Fruit fly (Drosophila melanogaster) whole organism, adult: ENCODE results near the gene Sfp96F.

Source experiments
- CG11617 ChIP-seq: fragments of 200-800 bp; sonication (Bioruptor generic); optimal IDR thresholded peaks from 2 replicates; lab custom pipeline; 2017; ENCODE audit warnings: mild to moderate bottlenecking, missing biosample characterization, missing genetic modification reagents, missing genetic modification characterization
- CG12768 ChIP-seq: fragments of 200-800 bp; sonication (Bioruptor generic); optimal IDR thresholded peaks from 2 replicates; lab custom pipeline; 2017; ENCODE audit warnings: missing biosample characterization, missing genetic modification characterization, mild to moderate bottlenecking, moderate library complexity, missing genetic modification reagents
- CG14711 ChIP-seq: fragments of 200-800 bp; sonication (Bioruptor generic); optimal IDR thresholded peaks from 2 replicates; lab custom pipeline; 2018; ENCODE audit warnings: missing biosample characterization, mild to moderate bottlenecking, missing genetic modification characterization, moderate library complexity
- CG1620 ChIP-seq: fragments of 200-800 bp; sonication (Bioruptor generic); optimal IDR thresholded peaks from 2 replicates; lab custom pipeline; 2016; ENCODE audit warnings: missing biosample characterization, missing genetic modification characterization
- CG33017 ChIP-seq: fragments of 200-800 bp; sonication (Bioruptor generic); optimal IDR thresholded peaks from 2 replicates; lab custom pipeline; 2018; ENCODE audit warnings: missing biosample characterization, mild to moderate bottlenecking, missing genetic modification characterization, moderate library complexity
- CG5204 ChIP-seq: fragments of 200-800 bp; sonication (Bioruptor generic); optimal IDR thresholded peaks from 2 replicates; lab custom pipeline; 2016; ENCODE audit warnings: missing biosample characterization, missing genetic modification characterization
- CG7045 ChIP-seq: fragments of 200-800 bp; sonication (Bioruptor generic); optimal IDR thresholded peaks from 2 replicates; lab custom pipeline; 2017; ENCODE audit warnings: missing biosample characterization, mild to moderate bottlenecking, missing genetic modification characterization
- CG7101 ChIP-seq: fragments of 200-800 bp; sonication (Bioruptor generic); optimal IDR thresholded peaks from 2 replicates; lab custom pipeline; 2018; ENCODE audit warnings: missing biosample characterization, mild to moderate bottlenecking, missing genetic modification characterization, moderate library complexity
- Clk ChIP-seq: fragments of 200-800 bp; sonication (Bioruptor generic); optimal IDR thresholded peaks from 2 replicates; lab custom pipeline; 2017; ENCODE audit warnings: missing biosample characterization, missing genetic modification characterization
- Crg-1 ChIP-seq: fragments of 200-800 bp; sonication (Bioruptor generic); optimal IDR thresholded peaks from 2 replicates; lab custom pipeline; 2016; ENCODE audit warnings: missing biosample characterization, missing genetic modification characterization
- Hr96 ChIP-seq: fragments of 200-800 bp; sonication (Bioruptor generic); optimal IDR thresholded peaks from 2 replicates; lab custom pipeline; 2016; ENCODE audit warnings: missing biosample characterization, missing genetic modification characterization
- Mnt ChIP-seq: fragments of 200-800 bp; sonication (Bioruptor generic); optimal IDR thresholded peaks from 2 replicates; lab custom pipeline; 2016; ENCODE audit warnings: missing biosample characterization, mild to moderate bottlenecking, missing genetic modification characterization
- bab1 ChIP-seq: fragments of 200-800 bp; sonication (Bioruptor generic); optimal IDR thresholded peaks from 3 replicates; lab custom pipeline; 2019; ENCODE audit warnings: missing biosample characterization, mild to moderate bottlenecking, missing genetic modification characterization, moderate library complexity
- cnc ChIP-seq, 2 experiments: fragments of >200 bp; optimal IDR thresholded peaks; 2 replicates each; lab custom pipeline; 2017
- kay ChIP-seq: fragments of 200-800 bp; sonication (Bioruptor generic); peaks from one replicate; lab custom pipeline; 2016; ENCODE audit warnings: missing biosample characterization, missing genetic modification characterization, borderline replicate concordance
- ovo ChIP-seq: fragments of 200-800 bp; sonication (Bioruptor generic); optimal IDR thresholded peaks from 2 replicates; lab custom pipeline; 2016; ENCODE audit warnings: missing biosample characterization, missing genetic modification characterization
- pad ChIP-seq: fragments of 200-800 bp; sonication (Bioruptor generic); optimal IDR thresholded peaks from 3 replicates; lab custom pipeline; 2017; ENCODE audit warnings: missing biosample characterization, missing genetic modification characterization, mild to moderate bottlenecking, moderate library complexity, missing genetic modification reagents
- tj ChIP-seq: fragments of 200-800 bp; sonication (Bioruptor generic); optimal IDR thresholded peaks from 3 replicates; lab custom pipeline; 2017; ENCODE audit warnings: missing biosample characterization, mild to moderate bottlenecking, missing genetic modification characterization, moderate library complexity
- toe ChIP-seq: fragments of 200-800 bp; sonication (Bioruptor generic); optimal IDR thresholded peaks from 2 replicates; lab custom pipeline; 2016; ENCODE audit warnings: missing biosample characterization, missing genetic modification characterization

The Sfp96F gene

DNA sequence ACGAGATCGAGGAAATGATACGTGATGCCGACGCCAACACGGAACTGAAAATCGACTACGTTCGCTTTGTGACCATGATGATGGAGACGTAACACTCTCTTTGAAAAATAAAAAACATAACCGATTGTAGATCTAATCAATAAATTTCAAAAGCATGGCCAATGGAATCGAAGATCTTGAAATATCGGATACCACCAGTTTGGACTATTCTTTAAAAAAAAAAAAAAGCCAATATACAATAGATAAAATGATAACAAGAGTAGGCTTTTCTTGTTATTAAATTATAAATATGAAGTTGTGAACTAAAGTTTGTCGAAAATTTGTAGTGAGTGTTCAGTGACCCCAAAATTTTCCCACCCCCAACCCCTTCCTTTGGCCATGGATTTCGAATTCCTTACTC is 18.4 kb downstream of the Sfp96F start, which contains the start of the genes Acam and CG17770:
Gene Acam (plus strand): TSS at position 301 of the 400 bp plus-strand sequence.
Gene CG17770 (plus strand): TSS at position 301 of the 400 bp plus-strand sequence.
- no peak for TF ChIP-seq Crg-1 (GFP tag; lab: Kevin White, UChicago)
- no peak for TF ChIP-seq Hr96 (GFP tag; lab: Kevin White, UChicago)
- TF ChIP-seq Clk, result no peak
- TF ChIP-seq CG7101 (tag; lab: Kevin White, UChicago), result no peak
- TF ChIP-seq CG1620 (GFP tag; lab: Kevin White, UChicago), result no peak
- TF ChIP-seq CG14711 (tag; lab: Kevin White, UChicago), result no peak

DNA sequence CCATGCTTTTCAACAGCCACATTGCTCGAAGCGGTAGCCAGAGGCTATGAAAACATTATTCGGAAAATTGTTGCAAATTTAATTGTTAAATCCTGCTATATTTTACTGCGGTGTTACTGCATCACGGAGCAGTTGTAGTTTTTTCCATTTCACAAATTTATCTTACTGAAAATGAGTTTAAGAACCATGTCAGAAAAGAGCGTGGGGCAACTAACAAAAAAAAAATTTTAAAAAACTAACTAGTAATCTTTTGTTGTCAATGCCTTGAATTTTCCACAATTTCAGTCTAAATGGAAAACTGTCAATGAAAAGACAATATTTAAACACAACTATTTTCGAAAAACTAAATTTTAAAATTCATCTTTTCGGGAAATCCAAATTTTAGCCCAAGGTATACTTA is 19.2 kb downstream of the Sfp96F start, which contains the start of gene CG5024:
Gene CG5024 (plus strand): TSS at position 301 of the 400 bp plus-strand sequence.
- TF ChIP-seq bab1 (GFP tag; lab: Kevin White, UChicago), result no peak
- TF ChIP-seq toe, result no peak
- TF ChIP-seq tj (GFP tag; lab: Kevin White, UChicago), result no peak
- TF ChIP-seq CG5204 (GFP tag; lab: Kevin White, UChicago), result no peak
- no peak for TF ChIP-seq Mnt
- no peak for TF ChIP-seq CG7101 (tag; lab: Kevin White, UChicago)
- TF ChIP-seq pad (GFP tag; lab: Kevin White, UChicago), result no peak
- no peak for TF ChIP-seq Crg-1 (GFP tag; lab: Kevin White, UChicago)
- no peak for TF ChIP-seq kay (GFP tag; lab: Kevin White, UChicago)

DNA sequence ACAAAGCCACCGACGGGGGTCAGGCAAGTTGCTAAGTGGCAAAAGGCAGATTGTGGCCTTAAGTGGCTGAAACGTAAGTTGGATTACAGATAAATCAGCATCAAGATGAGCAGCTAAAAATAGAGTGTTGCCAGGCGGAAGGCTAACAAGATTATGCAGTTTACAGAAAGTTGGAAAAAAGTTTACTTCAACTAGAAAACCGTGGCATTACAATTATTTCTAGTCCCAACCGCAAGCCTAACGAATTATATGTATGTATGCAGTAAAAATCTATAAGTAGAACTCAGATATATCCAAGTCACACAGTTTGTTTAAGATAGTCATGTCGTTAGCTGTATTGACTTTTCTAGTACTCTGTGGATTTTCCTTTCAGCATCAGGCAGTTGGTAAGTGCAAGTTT is 23.9 kb downstream of the Sfp96F start, which contains the start of gene BG642167:
Gene BG642167 (plus strand): TSS at position 301 of the 400 bp plus-strand sequence.
- no peak for TF ChIP-seq cnc (optimal IDR thresholded peaks at IDR 0.05; lab: Kevin White, UChicago)
- TF ChIP-seq CG7045, result no peak
- no peak for TF ChIP-seq CG33017
- TF ChIP-seq ovo (GFP tag; lab: Kevin White, UChicago), result no peak
- no peak for TF ChIP-seq CG11617 (GFP tag; lab: Kevin White, UChicago)
- TF ChIP-seq CG12768, result no peak
- no peak for TF ChIP-seq kay (GFP tag; lab: Kevin White, UChicago)
- TF ChIP-seq toe, result no peak
- TF ChIP-seq Hr96 (GFP tag; lab: Kevin White, UChicago), result no peak
- TF ChIP-seq Clk, result no peak
- TF ChIP-seq pad (GFP tag; lab: Kevin White, UChicago), result no peak
- TF ChIP-seq CG7101 (tag; lab: Kevin White, UChicago), result no peak
- TF ChIP-seq Mnt, result no peak

DNA sequence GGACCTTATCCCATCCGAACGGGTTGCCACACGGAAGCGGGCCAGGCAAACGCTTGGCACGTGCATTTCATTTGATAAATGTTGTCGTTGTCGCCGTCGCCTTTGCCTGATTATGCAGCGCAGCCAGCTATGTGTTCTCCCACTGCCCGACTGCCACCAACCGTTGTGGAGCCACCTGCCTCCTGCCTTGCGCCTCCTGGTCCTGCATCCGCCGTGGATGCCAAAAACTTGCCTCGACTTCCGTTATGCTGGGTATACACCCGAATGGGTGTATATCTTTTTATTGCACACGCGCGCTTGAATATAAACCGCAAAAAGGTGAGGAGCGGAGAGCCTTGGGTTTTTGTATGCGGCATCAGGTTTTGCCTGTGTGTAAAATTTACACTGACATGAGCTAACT is 38.2 kb downstream of the Sfp96F start:
- TF ChIP-seq Hr96 (GFP tag; lab: Kevin White, UChicago) (no peak), pad (GFP tag; lab: Kevin White, UChicago) (no peak)

DNA sequence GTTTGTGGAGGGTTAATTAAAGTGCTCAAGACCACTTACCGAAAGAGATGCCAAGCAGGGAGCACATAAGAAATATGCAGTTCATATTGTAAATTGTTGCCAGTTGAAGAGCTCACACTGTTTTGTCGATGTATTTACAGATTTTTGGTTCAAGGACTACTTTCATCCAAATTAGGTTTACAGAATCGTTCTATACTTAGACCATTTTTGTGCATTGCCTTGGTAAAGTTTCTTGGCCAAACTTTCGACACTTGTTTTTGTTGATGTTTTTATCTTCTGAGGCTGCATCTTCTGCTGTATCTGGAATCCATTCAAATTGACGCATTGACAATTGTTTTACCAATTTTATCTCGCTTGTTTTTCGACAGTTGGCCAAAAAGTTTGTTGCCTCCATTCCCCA is 39.7 kb downstream of the Sfp96F start, which contains the start of gene CG31093:
Gene CG31093 (minus strand): TSS at position 101 of the 400 bp plus-strand sequence.
- TF ChIP-seq cnc (optimal IDR thresholded peaks at IDR 0.05; lab: Kevin White, UChicago) (no peak), Hr96 (GFP tag; lab: Kevin White, UChicago) (no peak), toe (no peak), kay (GFP tag; lab: Kevin White, UChicago) (no peak), CG7101 (tag; lab: Kevin White, UChicago) (no peak), ovo (GFP tag; lab: Kevin White, UChicago) (no peak), tj (GFP tag; lab: Kevin White, UChicago) (no peak), CG12768 (no peak), pad (GFP tag; lab: Kevin White, UChicago) (no peak), CG5204 (GFP tag; lab: Kevin White, UChicago) (no peak), CG1620 (GFP tag; lab: Kevin White, UChicago) (no peak), Crg-1 (GFP tag; lab: Kevin White, UChicago) (no peak), Clk (no peak), CG14711 (tag; lab: Kevin White, UChicago) (no peak), CG33017 (no peak), Mnt (no peak), bab1 (GFP tag; lab: Kevin White, UChicago) (no peak), CG7045 (no peak)

dm6 chr3R:25789355-25789754 is 40.7 kb downstream of the Sfp96F start, which contains the start of gene CG31380:
Gene CG31380, minus strand, starts transcription at chr3R:25789455.
- no peak for TF ChIP-seq Crg-1 (GFP tag; lab: Kevin White, UChicago)
- no peak for TF ChIP-seq ovo (GFP tag; lab: Kevin White, UChicago)
- no peak for TF ChIP-seq Hr96 (GFP tag; lab: Kevin White, UChicago)
- no peak for TF ChIP-seq CG5204 (GFP tag; lab: Kevin White, UChicago)

DNA sequence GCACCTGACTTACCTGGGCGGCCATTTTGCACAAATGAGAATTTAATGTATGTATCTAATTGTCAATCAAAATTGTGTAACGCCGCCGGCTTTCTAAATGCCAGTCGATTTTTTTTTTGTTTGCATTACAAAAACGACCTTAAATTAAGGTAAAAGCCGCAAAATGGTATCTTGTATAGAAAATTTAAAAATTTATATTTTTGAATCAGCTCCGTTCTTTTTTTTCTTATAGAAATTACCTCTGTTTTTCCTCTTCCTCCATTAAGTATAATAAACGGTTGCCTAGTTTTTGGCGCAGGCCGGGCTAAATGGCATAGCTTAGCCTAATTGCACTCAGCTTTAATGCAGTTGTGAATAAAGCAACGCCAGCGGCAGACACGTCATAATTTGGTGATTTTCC is 42.8 kb downstream of the Sfp96F start, which contains the start of gene CG4960:
Gene CG4960 (minus strand): TSS at position 101 of the 400 bp plus-strand sequence.
- TF ChIP-seq CG14711 (tag; lab: Kevin White, UChicago) (no peak), pad (GFP tag; lab: Kevin White, UChicago) (no peak)
